Fruit fly (Drosophila melanogaster): ENCODE results near the gene Root.

Root gene

dm6 chr3R:24113070-24113385, at the start of gene Root:
Gene Root (plus strand): TSS chr3R:24113286.
- TF ChIP-seq ey (GFP tag; optimal IDR thresholded peaks at IDR 0.05) (no peak), woc (GFP tag; optimal IDR thresholded peaks at IDR 0.05) (no peak), lola (GFP tag; optimal IDR thresholded peaks at IDR 0.05) (no peak), brk (GFP tag; optimal IDR thresholded peaks at IDR 0.05) (no peak), dmrt93B (GFP tag; optimal IDR thresholded peaks at IDR 0.05) (no peak), GATAd (GFP tag; optimal IDR thresholded peaks at IDR 0.05) (no peak), CG32264 (GFP tag; optimal IDR thresholded peaks at IDR 0.05) (no peak), Rel (GFP tag; optimal IDR thresholded peaks at IDR 0.05) (no peak), Rel (tag; optimal IDR thresholded peaks at IDR 0.05) (no peak), CrebA (GFP tag; optimal IDR thresholded peaks at IDR 0.05; ENCODE audit: borderline replicate concordance) (no peak), HLH106 (tag; optimal IDR thresholded peaks at IDR 0.05) (no peak), pan (optimal IDR thresholded peaks at IDR 0.05) (no peak), dl (GFP tag; optimal IDR thresholded peaks at IDR 0.05; ENCODE audit: insufficient read depth in 1 of 2, partially characterized antibody in 2 of 2) (no peak), Abd-B (GFP tag; optimal IDR thresholded peaks at IDR 0.05) (no peak), CG9705 (GFP tag; optimal IDR thresholded peaks at IDR 0.05) (no peak), sv (GFP tag; optimal IDR thresholded peaks at IDR 0.05) (no peak), dsf (GFP tag; optimal IDR thresholded peaks at IDR 0.05; ENCODE audit: borderline replicate concordance) (no peak)

dm6 chr3R:24065718-24066117, 47.4 kb upstream of the Root start:
- TF ChIP-seq dsf (GFP tag; optimal IDR thresholded peaks at IDR 0.05; ENCODE audit: borderline replicate concordance) (no peak), Hr78 (GFP tag; optimal IDR thresholded peaks at IDR 0.05) (no peak), dmrt93B (GFP tag; optimal IDR thresholded peaks at IDR 0.05) (no peak), Sp1 (GFP tag; optimal IDR thresholded peaks at IDR 0.05) (no peak), fru (GFP tag; optimal IDR thresholded peaks at IDR 0.05) (no peak), jim (GFP tag; optimal IDR thresholded peaks at IDR 0.05) (no peak), tai (GFP tag; optimal IDR thresholded peaks at IDR 0.05) (no peak), usp (GFP tag; optimal IDR thresholded peaks at IDR 0.05) (no peak), Myc (optimal IDR thresholded peaks at IDR 0.05) (no peak), sv (GFP tag; optimal IDR thresholded peaks at IDR 0.05) (no peak), rgr (GFP tag; optimal IDR thresholded peaks at IDR 0.05) (no peak)

dm6 chr3R:24068830-24069229, 44.3 kb upstream of the Root start:
- no peak for TF ChIP-seq jim (GFP tag; optimal IDR thresholded peaks at IDR 0.05)
- TF ChIP-seq Mio (GFP tag; optimal IDR thresholded peaks at IDR 0.05), result no peak
- TF ChIP-seq pan (optimal IDR thresholded peaks at IDR 0.05), result no peak
- TF ChIP-seq ey (GFP tag; optimal IDR thresholded peaks at IDR 0.05), result no peak
- TF ChIP-seq woc (GFP tag; optimal IDR thresholded peaks at IDR 0.05), result no peak
- TF ChIP-seq foxo (GFP tag; optimal IDR thresholded peaks at IDR 0.05), result no peak
- TF ChIP-seq CG32264 (GFP tag; optimal IDR thresholded peaks at IDR 0.05), result no peak
- no peak for TF ChIP-seq CG9705 (GFP tag; optimal IDR thresholded peaks at IDR 0.05)
- no peak for TF ChIP-seq psq (GFP tag; optimal IDR thresholded peaks at IDR 0.05)
- no peak for TF ChIP-seq Jra (GFP tag; optimal IDR thresholded peaks at IDR 0.05)
- TF ChIP-seq usp (GFP tag; optimal IDR thresholded peaks at IDR 0.05), result no peak
- no peak for TF ChIP-seq Dif (GFP tag; optimal IDR thresholded peaks at IDR 0.05; ENCODE audit: partially characterized antibody)
- no peak for TF ChIP-seq Vsx2 (GFP tag; optimal IDR thresholded peaks at IDR 0.05; ENCODE audit: partially characterized antibody)
- TF ChIP-seq br (GFP tag; optimal IDR thresholded peaks at IDR 0.05), result no peak

dm6 chr3R:24069965-24070364, 43.1 kb upstream of the Root start:
- no peak for TF ChIP-seq HLH106 (tag; optimal IDR thresholded peaks at IDR 0.05)
- TF ChIP-seq Vsx2 (GFP tag; optimal IDR thresholded peaks at IDR 0.05; ENCODE audit: partially characterized antibody), result no peak
- no peak for TF ChIP-seq Hnf4 (GFP tag; optimal IDR thresholded peaks at IDR 0.05)
- TF ChIP-seq lola (GFP tag; optimal IDR thresholded peaks at IDR 0.05), result no peak
- TF ChIP-seq psq (GFP tag; optimal IDR thresholded peaks at IDR 0.05), result no peak
- TF ChIP-seq N (GFP tag; optimal IDR thresholded peaks at IDR 0.05), result no peak
- TF ChIP-seq Hr83 (GFP tag; optimal IDR thresholded peaks at IDR 0.05; ENCODE audit: poor library complexity, severe bottlenecking), result no peak
- TF ChIP-seq dmrt93B (GFP tag; optimal IDR thresholded peaks at IDR 0.05), result no peak
- TF ChIP-seq foxo (GFP tag; optimal IDR thresholded peaks at IDR 0.05), result no peak
- TF ChIP-seq br (GFP tag; optimal IDR thresholded peaks at IDR 0.05), result no peak
- no peak for TF ChIP-seq Dif (GFP tag; optimal IDR thresholded peaks at IDR 0.05; ENCODE audit: partially characterized antibody)
